Worm (Caenorhabditis elegans) whole organism, young adult: ENCODE results near the gene glod-4.

Experiments used
- B0019.2 ChIP-seq: fragments of 200-800 bp; sonication (Bioruptor generic); conservative IDR thresholded peaks from 2 replicates; pipeline ENCODE4 v1.3.6; 2022; ENCODE audit warnings: missing genetic modification reagents, missing genetic modification characterization, missing compliant biosample characterization
- B0261.1 ChIP-seq: sonication (generic microtip); optimal IDR thresholded peaks from 2 replicates; lab custom pipeline; 2016; ENCODE audit warnings: mild to moderate bottlenecking, missing genetic modification characterization, moderate library complexity, missing compliant biosample characterization
- C06A6.2 ChIP-seq: fragments of 200-800 bp; sonication (Bioruptor generic); conservative IDR thresholded peaks from 2 replicates; pipeline ENCODE4 v1.3.6; 2022; ENCODE audit warnings: missing genetic modification characterization, missing compliant biosample characterization
- F33H1.4 ChIP-seq: fragments of 200-800 bp; sonication (Bioruptor generic); IDR thresholded peaks from 2 replicates; pipeline ENCODE4 v1.3.6; 2022; ENCODE audit warnings: missing genetic modification reagents, missing genetic modification characterization, missing compliant biosample characterization
- F52B5.7 ChIP-seq: sonication (generic microtip); optimal IDR thresholded peaks from 2 replicates; lab custom pipeline; 2016; ENCODE audit warnings: mild to moderate bottlenecking, missing genetic modification characterization, missing compliant biosample characterization
- F57C9.4 ChIP-seq: sonication (generic microtip); optimal IDR thresholded peaks from 2 replicates; lab custom pipeline; 2017; ENCODE audit warnings: mild to moderate bottlenecking, missing genetic modification characterization, missing compliant biosample characterization
- K12H6.12 ChIP-seq: fragments of 200-800 bp; sonication (Bioruptor generic); optimal IDR thresholded peaks from 2 replicates; lab custom pipeline; 2018; ENCODE audit warnings: mild to moderate bottlenecking, missing genetic modification characterization, missing compliant biosample characterization
- Y56A3A.18 ChIP-seq: fragments of 200-800 bp; sonication (Bioruptor generic); IDR thresholded peaks from 2 replicates; pipeline ENCODE4 v1.3.6; 2022; ENCODE audit warnings: missing genetic modification reagents, missing genetic modification characterization, missing compliant biosample characterization
- ZK185.1 ChIP-seq: sonication (generic microtip); optimal IDR thresholded peaks from 2 replicates; lab custom pipeline; 2016; ENCODE audit warnings: mild to moderate bottlenecking, missing genetic modification characterization, missing compliant biosample characterization; ENCODE audit not compliant: poor library complexity, severe bottlenecking
- ama-1 ChIP-seq, 3 experiments: fragments of 150-350 bp in 1 of 3; sonication (generic microtip) in 2 of 3; optimal IDR thresholded peaks; 2 replicates each; lab custom pipeline; 2014 to 2018; ENCODE audit warnings: missing biosample characterization in 2 of 3, missing genetic modification characterization in 2 of 3, missing genetic modification reagents in 2 of 3
- atf-7 ChIP-seq: sonication (generic microtip); optimal IDR thresholded peaks from 2 replicates; lab custom pipeline; 2017; ENCODE audit warnings: mild to moderate bottlenecking, missing genetic modification characterization, missing compliant biosample characterization
- attf-6 ChIP-seq: fragments of 200-800 bp; sonication (Bioruptor generic); IDR thresholded peaks from 2 replicates; pipeline ENCODE4 v1.3.6; 2022; ENCODE audit warnings: missing genetic modification reagents, missing genetic modification characterization, missing compliant biosample characterization
- ccch-3 ChIP-seq: fragments of 200-800 bp; sonication (Bioruptor generic); optimal IDR thresholded peaks from 2 replicates; lab custom pipeline; 2018; ENCODE audit warnings: mild to moderate bottlenecking, missing genetic modification characterization, missing compliant biosample characterization
- cebp-2 ChIP-seq: fragments of 200-800 bp; sonication (Bioruptor generic); IDR thresholded peaks from 2 replicates; pipeline ENCODE4 v1.3.6; 2022; ENCODE audit warnings: missing genetic modification characterization, missing compliant biosample characterization
- ceh-100 ChIP-seq: fragments of 200-800 bp; sonication (Bioruptor generic); IDR thresholded peaks from 2 replicates; pipeline ENCODE4 v1.3.6; 2022; ENCODE audit warnings: missing genetic modification reagents, missing genetic modification characterization, missing compliant biosample characterization
- ceh-40 ChIP-seq: fragments of 200-800 bp; sonication (Bioruptor generic); IDR thresholded peaks from 2 replicates; pipeline ENCODE4 v1.3.6; 2022; ENCODE audit warnings: missing genetic modification characterization, missing compliant biosample characterization
- ceh-79 ChIP-seq: sonication (generic microtip); optimal IDR thresholded peaks from 2 replicates; lab custom pipeline; 2017; ENCODE audit warnings: mild to moderate bottlenecking, missing genetic modification characterization, missing compliant biosample characterization
- ceh-91 ChIP-seq: fragments of 200-800 bp; sonication (Bioruptor generic); IDR thresholded peaks from 2 replicates; pipeline ENCODE4 v1.3.6; 2022; ENCODE audit warnings: missing genetic modification reagents, missing genetic modification characterization, missing compliant biosample characterization
- chd-7 ChIP-seq: sonication (generic microtip); optimal IDR thresholded peaks from 2 replicates; lab custom pipeline; 2016; ENCODE audit warnings: mild to moderate bottlenecking, missing genetic modification characterization, moderate library complexity, missing compliant biosample characterization
- dpl-1 ChIP-seq: fragments of 150-350 bp; optimal IDR thresholded peaks from 2 replicates; lab custom pipeline; 2014; ENCODE audit warnings: missing biosample characterization, missing genetic modification reagents, missing genetic modification characterization
- efl-1 ChIP-seq: fragments of 150-350 bp; optimal IDR thresholded peaks from 2 replicates; lab custom pipeline; 2014; ENCODE audit warnings: missing biosample characterization, missing genetic modification reagents, missing genetic modification characterization
- egl-18 ChIP-seq: fragments of 200-800 bp; sonication (Bioruptor generic); IDR thresholded peaks from 2 replicates; pipeline ENCODE4 v1.3.6; 2022; ENCODE audit warnings: missing genetic modification reagents, missing genetic modification characterization, missing compliant biosample characterization
- egl-44 ChIP-seq: fragments of 200-800 bp; sonication (Bioruptor generic); IDR thresholded peaks from 2 replicates; pipeline ENCODE4 v1.3.6; 2022; ENCODE audit warnings: missing genetic modification reagents, missing genetic modification characterization, missing compliant biosample characterization
- egrh-3 ChIP-seq: fragments of 200-800 bp; sonication (Bioruptor generic); IDR thresholded peaks from 2 replicates; pipeline ENCODE4 v1.3.6; 2022; ENCODE audit warnings: missing genetic modification reagents, missing genetic modification characterization, missing compliant biosample characterization
- ekl-4 ChIP-seq: fragments of 200-800 bp; sonication (Bioruptor generic); IDR thresholded peaks from 2 replicates; pipeline ENCODE4 v1.3.6; 2022; ENCODE audit warnings: missing genetic modification reagents, missing genetic modification characterization, missing compliant biosample characterization
- gei-17 ChIP-seq: fragments of 200-800 bp; sonication (Bioruptor generic); optimal IDR thresholded peaks from 2 replicates; lab custom pipeline; 2018; ENCODE audit warnings: mild to moderate bottlenecking, missing genetic modification characterization, missing compliant biosample characterization
- hrde-1 ChIP-seq: sonication (generic microtip); optimal IDR thresholded peaks from 2 replicates; lab custom pipeline; 2016; ENCODE audit warnings: missing genetic modification characterization, mild to moderate bottlenecking, missing compliant biosample characterization, moderate library complexity, missing genotype, missing genetic modification reagents, borderline replicate concordance
- hsf-1 ChIP-seq: fragments of 200-800 bp; sonication (Bioruptor generic); IDR thresholded peaks from 2 replicates; pipeline ENCODE4 v1.3.6; 2022; ENCODE audit warnings: missing genetic modification reagents, missing genetic modification characterization, missing compliant biosample characterization
- lag-1 ChIP-seq: fragments of 200-800 bp; sonication (Bioruptor generic); IDR thresholded peaks from 2 replicates; pipeline ENCODE4 v1.3.6; 2022; ENCODE audit warnings: missing genetic modification reagents, missing genetic modification characterization, missing compliant biosample characterization
- lin-26 ChIP-seq: fragments of 200-800 bp; sonication (Bioruptor generic); IDR thresholded peaks from 2 replicates; pipeline ENCODE4 v1.3.6; 2022; ENCODE audit warnings: missing genetic modification reagents, missing genetic modification characterization, missing compliant biosample characterization
- lin-54 ChIP-seq: fragments of 200-800 bp; sonication (Bioruptor generic); optimal IDR thresholded peaks from 2 replicates; lab custom pipeline; 2018; ENCODE audit warnings: mild to moderate bottlenecking, missing genetic modification characterization, missing compliant biosample characterization
- lir-1 ChIP-seq: fragments of 200-800 bp; sonication (Bioruptor generic); conservative IDR thresholded peaks from 2 replicates; pipeline ENCODE4 v1.3.6; 2022; ENCODE audit warnings: missing genetic modification reagents, missing genetic modification characterization, missing compliant biosample characterization
- madf-3 ChIP-seq: fragments of 200-800 bp; sonication (Bioruptor generic); IDR thresholded peaks from 2 replicates; pipeline ENCODE4 v1.3.6; 2022; ENCODE audit warnings: missing genetic modification reagents, missing genetic modification characterization, missing compliant biosample characterization
- madf-8 ChIP-seq: fragments of 200-800 bp; sonication (Bioruptor generic); conservative IDR thresholded peaks from 2 replicates; pipeline ENCODE4 v1.3.6; 2022; ENCODE audit warnings: missing genetic modification reagents, missing genetic modification characterization, missing compliant biosample characterization
- mxl-1 ChIP-seq: sonication (generic microtip); optimal IDR thresholded peaks from 2 replicates; lab custom pipeline; 2016; ENCODE audit warnings: missing genetic modification characterization, missing compliant biosample characterization
- nfya-2 ChIP-seq: fragments of 200-800 bp; sonication (Bioruptor generic); IDR thresholded peaks from 2 replicates; pipeline ENCODE4 v1.3.6; 2022; ENCODE audit warnings: missing genetic modification reagents, missing genetic modification characterization, missing compliant biosample characterization
- nhr-120 ChIP-seq: fragments of 200-800 bp; sonication (Bioruptor generic); IDR thresholded peaks from 2 replicates; pipeline ENCODE4 v1.3.6; 2022; ENCODE audit warnings: missing genetic modification characterization, missing compliant biosample characterization
- nhr-80 ChIP-seq: sonication (generic microtip); optimal IDR thresholded peaks from 2 replicates; lab custom pipeline; 2016; ENCODE audit warnings: missing genetic modification characterization, missing compliant biosample characterization
- pha-4 ChIP-seq: fragments of 150-350 bp; sonication (generic microtip); optimal IDR thresholded peaks from 2 replicates; lab custom pipeline; 2014; ENCODE audit warnings: missing biosample characterization, missing genetic modification reagents, missing genetic modification characterization
- sdz-38 ChIP-seq: sonication (generic microtip); optimal IDR thresholded peaks from 2 replicates; lab custom pipeline; 2016; ENCODE audit warnings: missing genotype, missing genetic modification characterization, missing compliant biosample characterization
- snpc-1.1 ChIP-seq: sonication (generic microtip); optimal IDR thresholded peaks from 2 replicates; lab custom pipeline; 2017; ENCODE audit warnings: missing genetic modification characterization, mild to moderate bottlenecking, missing compliant biosample characterization, antibody characterized with exemption, moderate library complexity, missing genotype, missing genetic modification reagents; ENCODE audit not compliant: insufficient read depth
- snpc-4 ChIP-seq, 5 experiments: fragments of 150-350 bp in 1 of 5; sonication (generic microtip) in 4 of 5; optimal IDR thresholded peaks; 2 replicates each; lab custom pipeline; 2014 to 2018; ENCODE audit warnings: missing genetic modification characterization in 5 of 5, missing biosample characterization in 3 of 5, antibody characterized with exemption in 2 of 5, mild to moderate bottlenecking in 2 of 5, missing compliant biosample characterization in 2 of 5, missing genotype in 2 of 5, moderate library complexity in 2 of 5, missing genetic modification reagents in 1 of 5
- unc-130 ChIP-seq: sonication (generic microtip); optimal IDR thresholded peaks from 2 replicates; lab custom pipeline; 2016; ENCODE audit warnings: missing genetic modification reagents, missing genetic modification characterization, missing compliant biosample characterization
- unc-62 ChIP-seq: fragments of 150-350 bp; optimal IDR thresholded peaks from 2 replicates; lab custom pipeline; 2014; ENCODE audit warnings: missing biosample characterization, missing genetic modification reagents, missing genetic modification characterization
- xnd-1 ChIP-seq: sonication (generic microtip); optimal IDR thresholded peaks from 2 replicates; lab custom pipeline; 2016; ENCODE audit warnings: missing genotype, missing genetic modification reagents, missing genetic modification characterization, missing compliant biosample characterization
- zfh-2 ChIP-seq: fragments of 200-800 bp; sonication (Bioruptor generic); conservative IDR thresholded peaks from 2 replicates; pipeline ENCODE4 v1.3.6; 2022; ENCODE audit warnings: missing genetic modification reagents, missing genetic modification characterization, missing compliant biosample characterization
- ztf-3 ChIP-seq: fragments of 200-800 bp; sonication (Bioruptor generic); optimal IDR thresholded peaks from 2 replicates; lab custom pipeline; 2018; ENCODE audit warnings: mild to moderate bottlenecking, missing genetic modification characterization, missing compliant biosample characterization
- ztf-6 ChIP-seq: fragments of 200-800 bp; sonication (Bioruptor generic); IDR thresholded peaks from 2 replicates; pipeline ENCODE4 v1.3.6; 2022; ENCODE audit warnings: missing genetic modification reagents, missing genetic modification characterization, missing compliant biosample characterization

The glod-4 gene

ce11 chrIII:4193659-4194103 is 40.3 kb downstream of the glod-4 start, which contains the start of gene xbp-1 (continued):
- TF ChIP-seq mxl-1 = no peak
- TF ChIP-seq nhr-80 (tag; lab: Kevin White, UChicago) = peak; percentile 100
- TF ChIP-seq gei-17 (GFP tag; lab: Kevin White, UChicago) = peak; percentile 38
- TF ChIP-seq lin-54 = peak; percentile 67
- peak; percentile 75 for TF ChIP-seq ama-1 (optimal IDR thresholded peaks at IDR 0.05; lab: Kevin White, UChicago)
- no peak for TF ChIP-seq ama-1 (GFP tag; optimal IDR thresholded peaks at IDR 0.05; lab: Kevin White, UChicago)
- TF ChIP-seq unc-62 (GFP tag; lab: Kevin White, UChicago) = peak; percentile 76
- TF ChIP-seq egl-18 (GFP tag; lab: Robert Waterston, UW) = 0 out of 2 replicates have a peak, but pooled peaks have one; percentile 23
- peak; percentile 62 for TF ChIP-seq C06A6.2
- TF ChIP-seq Y56A3A.18 (GFP tag; lab: Robert Waterston, UW) = no peak
- TF ChIP-seq egrh-3 (GFP tag; lab: Robert Waterston, UW) = no peak
- no peak for TF ChIP-seq nhr-120 (GFP tag; lab: Robert Waterston, UW)
- peak; percentile 99 for TF ChIP-seq atf-7 (tag; lab: Kevin White, UChicago)
- TF ChIP-seq hsf-1 (GFP tag; lab: Robert Waterston, UW) = no peak
- TF ChIP-seq zfh-2 (GFP tag; lab: Robert Waterston, UW) = peak; percentile 85
- peak; percentile 78 for TF ChIP-seq ekl-4 (GFP tag; lab: Robert Waterston, UW)
- no peak for TF ChIP-seq F57C9.4
- no peak for TF ChIP-seq hrde-1 (tag; lab: Kevin White, UChicago)
- no peak for TF ChIP-seq dpl-1 (GFP tag; lab: Kevin White, UChicago)
- TF ChIP-seq ZK185.1 (tag; lab: Kevin White, UChicago) = peak; percentile 80
- TF ChIP-seq F52B5.7 (tag; lab: Kevin White, UChicago) = no peak
- peak; percentile 95 for TF ChIP-seq madf-3 (GFP tag; lab: Robert Waterston, UW)
- no peak for TF ChIP-seq ceh-91 (GFP tag; lab: Robert Waterston, UW)
- no peak for TF ChIP-seq xnd-1 (tag; lab: Kevin White, UChicago)
- TF ChIP-seq lag-1 (GFP tag; lab: Robert Waterston, UW) = no peak
- no peak for TF ChIP-seq B0019.2 (GFP tag; lab: Robert Waterston, UW)
- TF ChIP-seq F33H1.4 (GFP tag; lab: Robert Waterston, UW) = no peak
- peak; percentile 77 for TF ChIP-seq chd-7 (tag; lab: Kevin White, UChicago)
- TF ChIP-seq B0261.1 (tag; lab: Kevin White, UChicago) = no peak
- no peak for TF ChIP-seq madf-8 (GFP tag; lab: Robert Waterston, UW)
- no peak for TF ChIP-seq ccch-3 (GFP tag; lab: Kevin White, UChicago)
- no peak for TF ChIP-seq ceh-79 (tag; lab: Kevin White, UChicago)
- TF ChIP-seq snpc-1.1 (tag; lab: Kevin White, UChicago) = no peak
- peak; percentile 89 for TF ChIP-seq K12H6.12
- no peak for TF ChIP-seq lin-26 (GFP tag; lab: Robert Waterston, UW)
- no peak for TF ChIP-seq attf-6 (GFP tag; lab: Robert Waterston, UW)
- TF ChIP-seq ceh-40 = no peak
- TF ChIP-seq pha-4 (tag; lab: Kevin White, UChicago) = peak; percentile 94
- TF ChIP-seq efl-1 (GFP tag; lab: Kevin White, UChicago) = no peak
- TF ChIP-seq ztf-3 = peak; percentile 3
- no peak for TF ChIP-seq ceh-100 (GFP tag; lab: Robert Waterston, UW)
- peak; percentile 70; the same call in 1 of the 2 replicates for TF ChIP-seq egl-44 (GFP tag; lab: Robert Waterston, UW)
- TF ChIP-seq sdz-38 (tag; lab: Kevin White, UChicago) = no peak
- TF ChIP-seq ztf-6 (GFP tag; lab: Robert Waterston, UW) = peak; percentile 32; the same call in 1 of the 2 replicates
- no peak for TF ChIP-seq cebp-2 (GFP tag; lab: Robert Waterston, UW)
- no peak; the same call in 1 of the 2 replicates for TF ChIP-seq lir-1 (GFP tag; lab: Robert Waterston, UW)
- no peak for TF ChIP-seq nfya-2 (GFP tag; lab: Robert Waterston, UW)
- no peak for TF ChIP-seq snpc-4 (GFP tag; optimal IDR thresholded peaks at IDR 0.05; lab: Kevin White, UChicago)
- peak; percentile 52 to 71 (median 56) for TF ChIP-seq snpc-4 (tag; optimal IDR thresholded peaks at IDR 0.05; lab: Kevin White, UChicago)
- no peak for TF ChIP-seq unc-130 (GFP tag; lab: Kevin White, UChicago)
